Worm (Caenorhabditis elegans) whole organism, L3 larva: ENCODE measurements around the gene srw-56.

Source experiments
- R02D3.7 ChIP-seq: fragments of 150-350 bp; optimal IDR thresholded peaks from 2 replicates; lab custom pipeline; 2014; ENCODE audit warnings: missing biosample characterization, missing genetic modification characterization
- ZK546.5 ChIP-seq: sonication (generic microtip); optimal IDR thresholded peaks from 2 replicates; lab custom pipeline; 2017; ENCODE audit warnings: missing biosample characterization, missing genetic modification characterization
- aly-2 ChIP-seq: fragments of 150-350 bp; optimal IDR thresholded peaks from 2 replicates; lab custom pipeline; 2014; ENCODE audit warnings: missing biosample characterization, missing genetic modification characterization
- ama-1 ChIP-seq: fragments of 150-350 bp; optimal IDR thresholded peaks from 2 replicates; lab custom pipeline; 2018
- ceh-16 ChIP-seq: sonication (generic microtip); optimal IDR thresholded peaks from 2 replicates; lab custom pipeline; 2017; ENCODE audit warnings: missing biosample characterization, missing genetic modification characterization
- ceh-82 ChIP-seq: fragments of 150-350 bp; optimal IDR thresholded peaks from 2 replicates; lab custom pipeline; 2014; ENCODE audit warnings: missing biosample characterization, missing genetic modification characterization
- ceh-9 ChIP-seq: sonication (generic microtip); optimal IDR thresholded peaks from 2 replicates; lab custom pipeline; 2018; ENCODE audit warnings: missing biosample characterization, missing genetic modification characterization
- egl-27 ChIP-seq: sonication (generic microtip); optimal IDR thresholded peaks from 4 replicates; lab custom pipeline; 2017; ENCODE audit warnings: missing biosample characterization, missing genetic modification reagents, missing genetic modification characterization
- egl-5 ChIP-seq: fragments of 150-350 bp; optimal IDR thresholded peaks from 2 replicates; lab custom pipeline; 2017; ENCODE audit warnings: missing biosample characterization, missing genetic modification reagents, missing genetic modification characterization, inconsistent platforms
- elt-1 ChIP-seq: fragments of 150-350 bp; optimal IDR thresholded peaks from 2 replicates; lab custom pipeline; 2014; ENCODE audit warnings: missing biosample characterization, missing genetic modification characterization
- elt-2 ChIP-seq: sonication (generic microtip); optimal IDR thresholded peaks from 2 replicates; lab custom pipeline; 2016; ENCODE audit warnings: missing genetic modification reagents, mild to moderate bottlenecking, missing genetic modification characterization, missing compliant biosample characterization
- elt-3 ChIP-seq, 3 experiments: fragments of 150-350 bp in 1 of 3; sonication (generic microtip) in 2 of 3; optimal IDR thresholded peaks; 2 replicates in 2 of 3; 4 replicates in 1 of 3; lab custom pipeline; 2014 to 2017; ENCODE audit warnings: missing biosample characterization in 3 of 3, missing genetic modification characterization in 3 of 3
- fkh-10 ChIP-seq: sonication (generic microtip); optimal IDR thresholded peaks from 2 replicates; lab custom pipeline; 2017; ENCODE audit warnings: missing biosample characterization, missing genetic modification reagents, missing genetic modification characterization
- fkh-2 ChIP-seq: fragments of 150-350 bp; optimal IDR thresholded peaks from 2 replicates; lab custom pipeline; 2014; ENCODE audit warnings: missing biosample characterization, missing genetic modification reagents, missing genetic modification characterization
- fos-1 ChIP-seq: fragments of 150-350 bp; optimal IDR thresholded peaks from 2 replicates; lab custom pipeline; 2014; ENCODE audit warnings: missing biosample characterization, missing genetic modification characterization
- hmg-11 ChIP-seq: sonication (generic microtip); optimal IDR thresholded peaks from 2 replicates; lab custom pipeline; 2016; ENCODE audit warnings: missing genetic modification characterization, missing compliant biosample characterization
- jun-1 ChIP-seq: fragments of 150-350 bp; optimal IDR thresholded peaks from 2 replicates; lab custom pipeline; 2014; ENCODE audit warnings: missing biosample characterization, missing genetic modification reagents, missing genetic modification characterization
- lin-39 ChIP-seq: fragments of 150-350 bp; optimal IDR thresholded peaks from 2 replicates; lab custom pipeline; 2018; ENCODE audit warnings: missing biosample characterization, missing genetic modification reagents, missing genetic modification characterization
- lsy-12 ChIP-seq: sonication (generic microtip); optimal IDR thresholded peaks from 2 replicates; lab custom pipeline; 2016; ENCODE audit warnings: mild to moderate bottlenecking, missing genetic modification characterization, missing compliant biosample characterization
- mdl-1 ChIP-seq: fragments of 150-350 bp; optimal IDR thresholded peaks from 2 replicates; lab custom pipeline; 2014; ENCODE audit warnings: missing biosample characterization, missing genetic modification characterization
- mml-1 ChIP-seq: fragments of 150-350 bp; sonication (generic microtip); optimal IDR thresholded peaks from 3 replicates; lab custom pipeline; 2014; ENCODE audit warnings: missing biosample characterization, missing genetic modification characterization
- nfya-1 ChIP-seq: sonication (generic microtip); optimal IDR thresholded peaks from 2 replicates; lab custom pipeline; 2017; ENCODE audit warnings: missing genetic modification characterization, mild to moderate bottlenecking, missing compliant biosample characterization, antibody characterized with exemption, moderate library complexity; ENCODE audit not compliant: insufficient read depth
- nhr-11 ChIP-seq: fragments of 150-350 bp; optimal IDR thresholded peaks from 2 replicates; lab custom pipeline; 2014; ENCODE audit warnings: missing biosample characterization, missing genetic modification characterization
- nhr-12 ChIP-seq: fragments of 150-350 bp; optimal IDR thresholded peaks from 2 replicates; lab custom pipeline; 2014; ENCODE audit warnings: missing biosample characterization, missing genetic modification characterization
- nhr-23 ChIP-seq: fragments of 150-350 bp; optimal IDR thresholded peaks from 2 replicates; lab custom pipeline; 2014; ENCODE audit warnings: missing biosample characterization, missing genetic modification reagents, missing genetic modification characterization
- nhr-237 ChIP-seq: fragments of 150-350 bp; optimal IDR thresholded peaks from 2 replicates; lab custom pipeline; 2014; ENCODE audit warnings: missing biosample characterization, missing genetic modification characterization
- nhr-25 ChIP-seq: sonication (generic microtip); optimal IDR thresholded peaks from 2 replicates; lab custom pipeline; 2017; ENCODE audit warnings: missing biosample characterization, missing genetic modification characterization
- nhr-28 ChIP-seq: fragments of 150-350 bp; optimal IDR thresholded peaks from 2 replicates; lab custom pipeline; 2014; ENCODE audit warnings: missing biosample characterization, missing genetic modification characterization
- nhr-67 ChIP-seq: fragments of 150-350 bp; optimal IDR thresholded peaks from 2 replicates; lab custom pipeline; 2014; ENCODE audit warnings: missing biosample characterization, missing genetic modification characterization
- nhr-76 ChIP-seq: fragments of 150-350 bp; sonication (generic microtip); optimal IDR thresholded peaks from 5 replicates; lab custom pipeline; 2014; ENCODE audit warnings: missing biosample characterization, missing genetic modification characterization
- nhr-77 ChIP-seq: fragments of 150-350 bp; optimal IDR thresholded peaks from 2 replicates; lab custom pipeline; 2014; ENCODE audit warnings: missing biosample characterization, missing genetic modification characterization
- pha-4 ChIP-seq: fragments of 150-350 bp; optimal IDR thresholded peaks from 2 replicates; lab custom pipeline; 2014; ENCODE audit warnings: missing biosample characterization, missing genetic modification reagents, missing genetic modification characterization
- pqm-1 ChIP-seq: fragments of 150-350 bp; optimal IDR thresholded peaks from 2 replicates; lab custom pipeline; 2017; ENCODE audit warnings: missing biosample characterization, missing genetic modification characterization, inconsistent platforms
- sea-2 ChIP-seq: fragments of 150-350 bp; sonication (generic microtip); optimal IDR thresholded peaks from 4 replicates; lab custom pipeline; 2014; ENCODE audit warnings: missing biosample characterization, missing genetic modification reagents, missing genetic modification characterization
- skn-1 ChIP-seq: fragments of 150-350 bp; optimal IDR thresholded peaks from 2 replicates; lab custom pipeline; 2014; ENCODE audit warnings: missing biosample characterization, missing genetic modification characterization
- tbx-2 ChIP-seq: sonication (generic microtip); optimal IDR thresholded peaks from 2 replicates; lab custom pipeline; 2016; ENCODE audit warnings: mild to moderate bottlenecking, missing genetic modification characterization, missing compliant biosample characterization
- unc-39 ChIP-seq: sonication (generic microtip); optimal IDR thresholded peaks from 4 replicates; lab custom pipeline; 2017; ENCODE audit warnings: missing biosample characterization, missing genetic modification characterization
- unc-62 ChIP-seq: fragments of 150-350 bp; sonication (generic microtip); optimal IDR thresholded peaks from 4 replicates; lab custom pipeline; 2014; ENCODE audit warnings: missing biosample characterization, missing genetic modification reagents, missing genetic modification characterization
- ztf-11 ChIP-seq: fragments of 150-350 bp; optimal IDR thresholded peaks from 2 replicates; lab custom pipeline; 2014; ENCODE audit warnings: missing biosample characterization, missing genetic modification characterization
- ztf-4 ChIP-seq: fragments of 150-350 bp; optimal IDR thresholded peaks from 2 replicates; lab custom pipeline; 2014; ENCODE audit warnings: missing biosample characterization, missing genetic modification characterization

Gene srw-56

DNA sequence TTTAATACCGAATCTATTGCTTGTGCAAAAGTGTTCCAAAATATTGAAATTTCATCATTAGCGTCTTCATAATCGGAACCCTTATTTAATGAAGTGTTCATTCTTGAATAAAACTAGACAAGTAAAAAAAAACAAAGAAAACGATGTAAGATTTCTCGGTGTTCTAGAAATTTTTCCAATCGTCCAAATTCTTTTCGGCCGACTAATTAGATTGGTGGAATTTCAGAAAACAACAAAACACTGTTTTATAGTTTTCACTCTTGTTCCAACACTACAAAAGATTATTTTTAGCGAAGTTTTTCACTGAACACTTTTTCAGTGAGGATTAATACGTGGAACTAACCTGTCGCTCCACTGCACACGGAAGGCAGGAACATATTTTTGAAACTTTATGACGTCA, at the start of gene srw-56:
TSS of gene srw-56 (minus strand) at position 101 of the 400 bp plus-strand sequence.
- no peak for TF ChIP-seq nhr-76
- TF ChIP-seq egl-27 (tag; lab: Kevin White, UChicago): no peak
- TF ChIP-seq ztf-4: no peak
- no peak for TF ChIP-seq ztf-11 (tag; lab: Kevin White, UChicago)
- no peak for TF ChIP-seq nfya-1 (tag; lab: Kevin White, UChicago)
- no peak for TF ChIP-seq elt-2 (tag; lab: Kevin White, UChicago)
- TF ChIP-seq lin-39 (tag; lab: Kevin White, UChicago): no peak
- TF ChIP-seq R02D3.7 (tag; lab: Kevin White, UChicago): no peak
- no peak for TF ChIP-seq unc-39
- no peak for TF ChIP-seq hmg-11 (tag; lab: Kevin White, UChicago)
- TF ChIP-seq nhr-23 (tag; lab: Kevin White, UChicago): no peak
- TF ChIP-seq nhr-11 (tag; lab: Kevin White, UChicago): no peak
- no peak for TF ChIP-seq nhr-77

DNA sequence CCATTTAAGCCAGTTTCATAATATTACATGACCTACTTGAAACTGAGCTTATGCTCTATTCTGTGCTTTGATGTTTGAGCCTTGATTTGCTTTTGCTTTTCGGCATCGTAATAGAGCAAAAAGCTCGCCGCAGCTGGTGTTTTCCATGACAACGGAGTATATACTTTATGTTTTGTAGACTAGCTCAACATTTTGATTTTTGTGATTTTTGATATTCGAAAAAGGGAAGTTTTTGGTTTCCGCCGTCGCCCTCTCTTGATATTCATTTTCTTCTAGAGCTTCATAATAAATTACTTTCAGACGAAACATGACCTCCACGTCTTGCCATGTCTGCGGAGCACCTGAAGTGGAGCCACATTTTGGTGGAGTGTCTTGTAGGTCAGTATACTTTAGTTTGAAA, 49.6 kb upstream of the srw-56 start, which contains the start of gene nhr-63:
TSS of gene nhr-63 (plus strand) at position 301 of the 400 bp plus-strand sequence.
- no peak for TF ChIP-seq fkh-2 (tag; lab: Kevin White, UChicago)
- no peak for TF ChIP-seq nhr-76
- no peak for TF ChIP-seq nhr-28 (tag; lab: Kevin White, UChicago)
- no peak for TF ChIP-seq tbx-2 (tag; lab: Kevin White, UChicago)
- TF ChIP-seq unc-39: no peak
- no peak for TF ChIP-seq ZK546.5
- no peak for TF ChIP-seq R02D3.7 (tag; lab: Kevin White, UChicago)
- no peak for TF ChIP-seq egl-27 (tag; lab: Kevin White, UChicago)
- TF ChIP-seq elt-1 (tag; lab: Kevin White, UChicago): no peak
- no peak for TF ChIP-seq lin-39 (tag; lab: Kevin White, UChicago)
- no peak for TF ChIP-seq ceh-16 (tag; lab: Kevin White, UChicago)
- TF ChIP-seq fkh-10: no peak
- no peak for TF ChIP-seq jun-1 (tag; lab: Kevin White, UChicago)
- TF ChIP-seq ztf-11 (tag; lab: Kevin White, UChicago): no peak
- TF ChIP-seq nhr-67 (tag; lab: Kevin White, UChicago): no peak

DNA sequence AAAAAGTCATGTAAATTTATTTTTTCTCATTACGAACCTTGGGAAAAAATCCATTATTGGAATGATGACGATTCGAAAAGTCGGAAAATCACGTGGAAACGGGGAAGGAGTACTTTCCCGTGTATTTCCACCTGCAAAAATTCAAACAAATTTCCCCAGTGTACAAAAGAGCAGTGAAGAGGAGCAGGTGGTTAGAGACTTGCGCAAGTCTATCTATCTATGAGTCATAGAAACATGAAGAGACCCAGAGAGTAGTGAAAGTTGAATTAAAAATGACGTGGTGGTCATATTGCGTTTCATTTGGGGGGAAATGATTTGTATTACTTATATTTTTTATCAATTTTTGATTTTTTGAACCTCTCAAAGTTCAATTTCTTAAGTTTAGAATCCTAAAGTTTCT, 47.8 kb upstream of the srw-56 start, which contains the start of gene nhr-50:
TSS of gene nhr-50 (minus strand) at position 199 of the 400 bp plus-strand sequence.
- TF ChIP-seq ceh-9 (tag; lab: Kevin White, UChicago) (no peak), elt-3 (tag; optimal IDR thresholded peaks at IDR 0.05; lab: Kevin White, UChicago) (no peak), nhr-237 (tag; lab: Kevin White, UChicago) (no peak), nhr-76 (no peak), ceh-82 (no peak), unc-62 (no peak), pqm-1 (tag; lab: Kevin White, UChicago) (peak; percentile 84), nfya-1 (tag; lab: Kevin White, UChicago) (no peak), nhr-25 (peak; percentile 12), ZK546.5 (no peak), aly-2 (tag; lab: Kevin White, UChicago) (no peak), ceh-16 (tag; lab: Kevin White, UChicago) (no peak), pha-4 (peak; percentile 93), egl-27 (tag; lab: Kevin White, UChicago) (no peak), lin-39 (tag; lab: Kevin White, UChicago) (no peak), egl-5 (tag; lab: Kevin White, UChicago) (no peak), hmg-11 (tag; lab: Kevin White, UChicago) (no peak), fkh-10 (no peak), mdl-1 (tag; lab: Kevin White, UChicago) (peak; percentile 13), fos-1 (tag; lab: Kevin White, UChicago) (peak; percentile 69), nhr-23 (tag; lab: Kevin White, UChicago) (peak; percentile 55), tbx-2 (tag; lab: Kevin White, UChicago) (no peak), sea-2 (no peak), nhr-67 (tag; lab: Kevin White, UChicago) (no peak), lsy-12 (tag; lab: Kevin White, UChicago) (no peak), R02D3.7 (tag; lab: Kevin White, UChicago) (no peak), ztf-11 (tag; lab: Kevin White, UChicago) (no peak), nhr-12 (tag; lab: Kevin White, UChicago) (no peak), jun-1 (tag; lab: Kevin White, UChicago) (peak; percentile 92), fkh-2 (tag; lab: Kevin White, UChicago) (no peak), nhr-77 (no peak), ama-1 (lab: Kevin White, UChicago) (no peak), mml-1 (tag; lab: Kevin White, UChicago) (no peak), ztf-4 (no peak), nhr-11 (tag; lab: Kevin White, UChicago) (no peak), unc-39 (no peak), elt-2 (tag; lab: Kevin White, UChicago) (peak; percentile 80), skn-1 (tag; lab: Kevin White, UChicago) (peak; percentile 13)
